Worm (Caenorhabditis elegans) whole organism, young adult: ENCODE data around the gene enol-1.

ENCODE experiments used
- B0019.2 ChIP-seq: fragments of 200-800 bp; sonication (Bioruptor generic); conservative IDR thresholded peaks from 2 replicates; pipeline ENCODE4 v1.3.6; 2022; ENCODE audit warnings: missing genetic modification reagents, missing genetic modification characterization, missing compliant biosample characterization
- D2030.7 ChIP-seq: fragments of 200-800 bp; sonication (Bioruptor generic); IDR thresholded peaks from 2 replicates; pipeline ENCODE4 v1.3.6; 2022; ENCODE audit warnings: missing genetic modification reagents, missing genetic modification characterization, missing compliant biosample characterization
- F22D6.2 ChIP-seq: sonication (generic microtip); optimal IDR thresholded peaks from 2 replicates; lab custom pipeline; 2016; ENCODE audit warnings: mild to moderate bottlenecking, missing genetic modification characterization, missing compliant biosample characterization
- F57A8.1 ChIP-seq: fragments of 200-800 bp; sonication (Bioruptor generic); optimal IDR thresholded peaks from 2 replicates; lab custom pipeline; 2018; ENCODE audit warnings: mild to moderate bottlenecking, missing genetic modification characterization, moderate library complexity, missing compliant biosample characterization
- Y53G8AR.9 ChIP-seq: fragments of 200-800 bp; sonication (Bioruptor generic); conservative IDR thresholded peaks from 2 replicates; pipeline ENCODE4 v1.3.6; 2022; ENCODE audit warnings: missing genetic modification reagents, missing genetic modification characterization, missing compliant biosample characterization
- ZK185.1 ChIP-seq: sonication (generic microtip); optimal IDR thresholded peaks from 2 replicates; lab custom pipeline; 2016; ENCODE audit warnings: mild to moderate bottlenecking, missing genetic modification characterization, missing compliant biosample characterization; ENCODE audit not compliant: poor library complexity, severe bottlenecking
- akir-1 ChIP-seq: fragments of 200-800 bp; sonication (Bioruptor generic); optimal IDR thresholded peaks from 2 replicates; lab custom pipeline; 2018; ENCODE audit warnings: mild to moderate bottlenecking, missing genetic modification characterization, moderate library complexity, missing compliant biosample characterization
- ama-1 ChIP-seq, 3 experiments: fragments of 150-350 bp in 1 of 3; sonication (generic microtip) in 2 of 3; optimal IDR thresholded peaks; 2 replicates each; lab custom pipeline; 2014 to 2018; ENCODE audit warnings: missing biosample characterization in 2 of 3, missing genetic modification characterization in 2 of 3, missing genetic modification reagents in 2 of 3
- attf-6 ChIP-seq: fragments of 200-800 bp; sonication (Bioruptor generic); IDR thresholded peaks from 2 replicates; pipeline ENCODE4 v1.3.6; 2022; ENCODE audit warnings: missing genetic modification reagents, missing genetic modification characterization, missing compliant biosample characterization
- ccch-3 ChIP-seq: fragments of 200-800 bp; sonication (Bioruptor generic); optimal IDR thresholded peaks from 2 replicates; lab custom pipeline; 2018; ENCODE audit warnings: mild to moderate bottlenecking, missing genetic modification characterization, missing compliant biosample characterization
- cebp-1 ChIP-seq, 2 experiments: fragments of 200-800 bp in 1 of 2; sonication (Bioruptor generic) in 1 of 2; sonication (generic microtip) in 1 of 2; IDR thresholded peaks in 1 of 2; optimal IDR thresholded peaks in 1 of 2; 2 replicates each; pipeline versions ENCODE4 v1.3.6 to Lab custom; 2017 to 2022; ENCODE audit warnings: missing compliant biosample characterization in 2 of 2, missing genetic modification characterization in 2 of 2, mild to moderate bottlenecking in 1 of 2, missing genetic modification reagents in 1 of 2, moderate library complexity in 1 of 2
- ceh-100 ChIP-seq: fragments of 200-800 bp; sonication (Bioruptor generic); IDR thresholded peaks from 2 replicates; pipeline ENCODE4 v1.3.6; 2022; ENCODE audit warnings: missing genetic modification reagents, missing genetic modification characterization, missing compliant biosample characterization
- ceh-40 ChIP-seq: fragments of 200-800 bp; sonication (Bioruptor generic); IDR thresholded peaks from 2 replicates; pipeline ENCODE4 v1.3.6; 2022; ENCODE audit warnings: missing genetic modification characterization, missing compliant biosample characterization
- ceh-58 ChIP-seq: fragments of 200-800 bp; sonication (Bioruptor generic); IDR thresholded peaks from 2 replicates; pipeline ENCODE4 v1.3.6; 2022; ENCODE audit warnings: missing genetic modification characterization, missing compliant biosample characterization
- dox-1 ChIP-seq: fragments of 200-800 bp; sonication (Bioruptor generic); IDR thresholded peaks from 2 replicates; pipeline ENCODE4 v1.3.6; 2022; ENCODE audit warnings: missing genetic modification reagents, missing genetic modification characterization, missing compliant biosample characterization
- dpff-1 ChIP-seq: sonication (generic microtip); optimal IDR thresholded peaks from 2 replicates; lab custom pipeline; 2017; ENCODE audit warnings: mild to moderate bottlenecking, missing genetic modification characterization, missing compliant biosample characterization
- egl-18 ChIP-seq: fragments of 200-800 bp; sonication (Bioruptor generic); IDR thresholded peaks from 2 replicates; pipeline ENCODE4 v1.3.6; 2022; ENCODE audit warnings: missing genetic modification reagents, missing genetic modification characterization, missing compliant biosample characterization
- egrh-3 ChIP-seq: fragments of 200-800 bp; sonication (Bioruptor generic); IDR thresholded peaks from 2 replicates; pipeline ENCODE4 v1.3.6; 2022; ENCODE audit warnings: missing genetic modification reagents, missing genetic modification characterization, missing compliant biosample characterization
- fkh-3 ChIP-seq: sonication (generic microtip); optimal IDR thresholded peaks from 2 replicates; lab custom pipeline; 2016; ENCODE audit warnings: mild to moderate bottlenecking, missing genetic modification characterization, missing compliant biosample characterization
- hrde-1 ChIP-seq: sonication (generic microtip); optimal IDR thresholded peaks from 2 replicates; lab custom pipeline; 2016; ENCODE audit warnings: missing genetic modification characterization, mild to moderate bottlenecking, missing compliant biosample characterization, moderate library complexity, missing genotype, missing genetic modification reagents, borderline replicate concordance
- hsf-1 ChIP-seq: fragments of 200-800 bp; sonication (Bioruptor generic); IDR thresholded peaks from 2 replicates; pipeline ENCODE4 v1.3.6; 2022; ENCODE audit warnings: missing genetic modification reagents, missing genetic modification characterization, missing compliant biosample characterization
- lag-1 ChIP-seq: fragments of 200-800 bp; sonication (Bioruptor generic); IDR thresholded peaks from 2 replicates; pipeline ENCODE4 v1.3.6; 2022; ENCODE audit warnings: missing genetic modification reagents, missing genetic modification characterization, missing compliant biosample characterization
- let-607 ChIP-seq, 2 experiments: fragments of 200-800 bp in 1 of 2; sonication (Bioruptor generic) in 1 of 2; sonication (generic microtip) in 1 of 2; optimal IDR thresholded peaks; 2 replicates each; lab custom pipeline; 2016 to 2018; ENCODE audit warnings: mild to moderate bottlenecking in 2 of 2, missing compliant biosample characterization in 2 of 2, missing genetic modification characterization in 2 of 2, moderate library complexity in 2 of 2, missing genotype in 1 of 2
- lin-26 ChIP-seq: fragments of 200-800 bp; sonication (Bioruptor generic); IDR thresholded peaks from 2 replicates; pipeline ENCODE4 v1.3.6; 2022; ENCODE audit warnings: missing genetic modification reagents, missing genetic modification characterization, missing compliant biosample characterization
- lin-35 ChIP-seq, 3 experiments: fragments of 150-350 bp in 2 of 3; sonication (generic microtip) in 1 of 3; optimal IDR thresholded peaks; 2 replicates each; lab custom pipeline; 2014 to 2018; ENCODE audit warnings: missing biosample characterization in 3 of 3, missing genetic modification characterization in 3 of 3, missing genetic modification reagents in 3 of 3
- lsy-27 ChIP-seq: sonication (generic microtip); optimal IDR thresholded peaks from 2 replicates; lab custom pipeline; 2017; ENCODE audit warnings: missing genetic modification characterization, mild to moderate bottlenecking, missing compliant biosample characterization, antibody characterized with exemption, missing genotype, borderline replicate concordance; ENCODE audit not compliant: insufficient read depth
- madf-10 ChIP-seq: sonication (generic microtip); optimal IDR thresholded peaks from 2 replicates; lab custom pipeline; 2016; ENCODE audit warnings: mild to moderate bottlenecking, missing genetic modification characterization, missing compliant biosample characterization
- madf-3 ChIP-seq: fragments of 200-800 bp; sonication (Bioruptor generic); IDR thresholded peaks from 2 replicates; pipeline ENCODE4 v1.3.6; 2022; ENCODE audit warnings: missing genetic modification reagents, missing genetic modification characterization, missing compliant biosample characterization
- nhr-80 ChIP-seq: sonication (generic microtip); optimal IDR thresholded peaks from 2 replicates; lab custom pipeline; 2016; ENCODE audit warnings: missing genetic modification characterization, missing compliant biosample characterization
- nhr-90 ChIP-seq: sonication (generic microtip); optimal IDR thresholded peaks from 2 replicates; lab custom pipeline; 2016; ENCODE audit warnings: missing genotype, mild to moderate bottlenecking, missing genetic modification characterization, missing compliant biosample characterization
- repo-1 ChIP-seq: sonication (generic microtip); optimal IDR thresholded peaks from 2 replicates; lab custom pipeline; 2017; ENCODE audit warnings: mild to moderate bottlenecking, missing genetic modification characterization, missing compliant biosample characterization
- sea-2 ChIP-seq: fragments of 200-800 bp; sonication (Bioruptor generic); IDR thresholded peaks from 2 replicates; pipeline ENCODE4 v1.3.6; 2022; ENCODE audit warnings: missing genetic modification characterization, missing compliant biosample characterization
- sptf-2 ChIP-seq: fragments of 200-800 bp; sonication (Bioruptor generic); optimal IDR thresholded peaks from 2 replicates; lab custom pipeline; 2018; ENCODE audit warnings: mild to moderate bottlenecking, missing genetic modification characterization, missing compliant biosample characterization
- tbx-9 ChIP-seq: sonication (generic microtip); optimal IDR thresholded peaks from 2 replicates; lab custom pipeline; 2016; ENCODE audit warnings: borderline replicate concordance, missing genetic modification characterization, inconsistent platforms, missing compliant biosample characterization
- unc-62 ChIP-seq: fragments of 150-350 bp; optimal IDR thresholded peaks from 2 replicates; lab custom pipeline; 2014; ENCODE audit warnings: missing biosample characterization, missing genetic modification reagents, missing genetic modification characterization
- xnd-1 ChIP-seq: sonication (generic microtip); optimal IDR thresholded peaks from 2 replicates; lab custom pipeline; 2016; ENCODE audit warnings: missing genotype, missing genetic modification reagents, missing genetic modification characterization, missing compliant biosample characterization
- ztf-26 ChIP-seq: sonication (generic microtip); optimal IDR thresholded peaks from 2 replicates; lab custom pipeline; 2017; ENCODE audit warnings: missing genetic modification characterization, missing compliant biosample characterization

The enol-1 gene

ce11 chrII:8961450-8961849 is 30.7 kb downstream of the enol-1 start:
- TF ChIP-seq repo-1 (tag; lab: Kevin White, UChicago) (no peak), nhr-80 (no peak), dpff-1 (tag; lab: Kevin White, UChicago) (no peak), F22D6.2 (no peak), ZK185.1 (tag; lab: Kevin White, UChicago) (no peak), egl-18 (no peak), madf-10 (tag; lab: Kevin White, UChicago) (no peak), F57A8.1 (GFP tag; lab: Kevin White, UChicago) (no peak), hsf-1 (GFP tag; lab: Robert Waterston, UW) (no peak), lin-35 (GFP tag; optimal IDR thresholded peaks at IDR 0.05; lab: Kevin White, UChicago) (no peak), tbx-9 (tag; lab: Kevin White, UChicago) (no peak), Y53G8AR.9 (no peak), unc-62 (GFP tag; lab: Kevin White, UChicago) (no peak), attf-6 (GFP tag; lab: Robert Waterston, UW) (no peak), ama-1 (optimal IDR thresholded peaks at IDR 0.05; lab: Kevin White, UChicago) (no peak), ama-1 (GFP tag; optimal IDR thresholded peaks at IDR 0.05; lab: Kevin White, UChicago) (no peak), egrh-3 (no peak), B0019.2 (no peak), nhr-90 (tag; lab: Kevin White, UChicago) (no peak), hrde-1 (tag; lab: Kevin White, UChicago) (no peak), madf-3 (GFP tag; lab: Robert Waterston, UW) (no peak)

- TF ChIP-seq madf-3 (GFP tag; lab: Robert Waterston, UW) (no peak), cebp-1 (GFP tag; IDR thresholded peaks at IDR 0.05; lab: Robert Waterston, UW) (no peak), cebp-1 (tag; optimal IDR thresholded peaks at IDR 0.05; lab: Kevin White, UChicago) (peak; percentile 2), ama-1 (optimal IDR thresholded peaks at IDR 0.05; lab: Kevin White, UChicago) (no peak), ama-1 (GFP tag; optimal IDR thresholded peaks at IDR 0.05; lab: Kevin White, UChicago) (peak in 1 of 2 experiments; percentile 0), dox-1 (GFP tag; lab: Robert Waterston, UW) (peak; percentile 39; the same call in 1 of the 2 replicates)
These were observed 31.4 kb downstream of the enol-1 start for ce11 chrII:8962206-8962605.

ce11 chrII:8964049-8964448 is 33.3 kb downstream of the enol-1 start, which contains the start of gene sftd-3:
sftd-3 (minus strand) TSS chrII:8964149.
- TF ChIP-seq lag-1 (GFP tag; lab: Robert Waterston, UW) (no peak), tbx-9 (tag; lab: Kevin White, UChicago) (no peak), ccch-3 (GFP tag; lab: Kevin White, UChicago) (no peak), sptf-2 (GFP tag; lab: Kevin White, UChicago) (no peak), ceh-100 (GFP tag; lab: Robert Waterston, UW) (no peak), ztf-26 (tag; lab: Kevin White, UChicago) (no peak), lin-26 (GFP tag; lab: Robert Waterston, UW) (no peak), B0019.2 (no peak), let-607 (tag; optimal IDR thresholded peaks at IDR 0.05; lab: Kevin White, UChicago) (no peak), fkh-3 (tag; lab: Kevin White, UChicago) (no peak), ceh-40 (GFP tag; lab: Robert Waterston, UW) (no peak), attf-6 (GFP tag; lab: Robert Waterston, UW) (no peak), F57A8.1 (GFP tag; lab: Kevin White, UChicago) (no peak), xnd-1 (no peak), ceh-58 (GFP tag; lab: Robert Waterston, UW) (no peak), D2030.7 (no peak), lsy-27 (tag; lab: Kevin White, UChicago) (no peak), sea-2 (GFP tag; lab: Robert Waterston, UW) (no peak), akir-1 (no peak)
